Worm (Caenorhabditis elegans) whole organism, L4/young adult: ENCODE data around the gene lys-2.

Source experiments
- W03F9.2 ChIP-seq: fragments of 150-350 bp; optimal IDR thresholded peaks from 2 replicates; lab custom pipeline; 2014; ENCODE audit warnings: missing biosample characterization, missing genetic modification characterization
- dao-5 ChIP-seq: sonication (generic microtip); optimal IDR thresholded peaks from 2 replicates; lab custom pipeline; 2016; ENCODE audit warnings: missing genotype, missing genetic modification characterization, moderate library complexity, missing compliant biosample characterization
- him-1 ChIP-seq: sonication (generic microtip); optimal IDR thresholded peaks from 2 replicates; lab custom pipeline; 2016; ENCODE audit warnings: missing genotype, missing genetic modification reagents, missing genetic modification characterization, missing compliant biosample characterization

The lys-2 gene

ce11 chrV:10289743-10290142 lies 8.5 kb upstream of the lys-2 start, which contains the start of gene B0024.15:
TSS of gene B0024.15 (plus strand) at chrV:10290043.
- TF ChIP-seq him-1 (tag; lab: Kevin White, UChicago) (no peak), W03F9.2 (tag; lab: Kevin White, UChicago) (no peak), dao-5 (tag; lab: Kevin White, UChicago) (no peak)

ce11 chrV:10287260-10287659 lies 6.0 kb upstream of the lys-2 start, which contains the start of gene B0024.3:
TSS of gene B0024.3 (plus strand) at chrV:10287560.
- TF ChIP-seq W03F9.2 (tag; lab: Kevin White, UChicago) (no peak), him-1 (tag; lab: Kevin White, UChicago) (no peak), dao-5 (tag; lab: Kevin White, UChicago) (no peak)

ce11 chrV:10285853-10286252 lies 4.6 kb upstream of the lys-2 start:
- no peak for TF ChIP-seq W03F9.2 (tag; lab: Kevin White, UChicago)

ce11 chrV:10283444-10283843 lies 2.2 kb upstream of the lys-2 start, which contains the start of gene lys-3:
TSS of gene lys-3 (minus strand) at chrV:10283544.
- TF ChIP-seq W03F9.2 (tag; lab: Kevin White, UChicago) (no peak), dao-5 (tag; lab: Kevin White, UChicago) (no peak)

ce11 chrV:10280112-10280511 lies 1.2 kb downstream of the lys-2 start:
- TF ChIP-seq W03F9.2 (tag; lab: Kevin White, UChicago), result no peak
- no peak for TF ChIP-seq dao-5 (tag; lab: Kevin White, UChicago)
- TF ChIP-seq him-1 (tag; lab: Kevin White, UChicago), result no peak

- TF ChIP-seq him-1 (tag; lab: Kevin White, UChicago) (no peak), dao-5 (tag; lab: Kevin White, UChicago) (no peak), W03F9.2 (tag; lab: Kevin White, UChicago) (no peak)
Measured at ce11 chrV:10277579-10277978, 3.7 kb downstream of the lys-2 start, which contains the start of gene lys-1. TSS of gene lys-1 (plus strand) at chrV:10277904.

ce11 chrV:10276038-10276437 lies 5.2 kb downstream of the lys-2 start:
- TF ChIP-seq dao-5 (tag; lab: Kevin White, UChicago), result no peak
- TF ChIP-seq W03F9.2 (tag; lab: Kevin White, UChicago), result no peak
- no peak for TF ChIP-seq him-1 (tag; lab: Kevin White, UChicago)

- TF ChIP-seq W03F9.2 (tag; lab: Kevin White, UChicago), result no peak
- TF ChIP-seq dao-5 (tag; lab: Kevin White, UChicago), result no peak
- TF ChIP-seq him-1 (tag; lab: Kevin White, UChicago), result no peak
Measured at ce11 chrV:10275619-10276018, 5.7 kb downstream of the lys-2 start, which contains the start of gene Y22F5A.11. TSS of gene Y22F5A.11 (minus strand) at chrV:10275646.

ce11 chrV:10273837-10274236 lies 7.4 kb downstream of the lys-2 start:
- TF ChIP-seq dao-5 (tag; lab: Kevin White, UChicago) (no peak), W03F9.2 (tag; lab: Kevin White, UChicago) (no peak), him-1 (tag; lab: Kevin White, UChicago) (peak; percentile 46)

ce11 chrV:10270214-10270613 lies 11.1 kb downstream of the lys-2 start, which contains the start of gene ric-4:
TSS of gene ric-4 (minus strand) at chrV:10270314.
- no peak for TF ChIP-seq him-1 (tag; lab: Kevin White, UChicago)
- TF ChIP-seq dao-5 (tag; lab: Kevin White, UChicago), result no peak
- TF ChIP-seq W03F9.2 (tag; lab: Kevin White, UChicago), result no peak

- no peak for TF ChIP-seq dao-5 (tag; lab: Kevin White, UChicago)
- no peak for TF ChIP-seq W03F9.2 (tag; lab: Kevin White, UChicago)
- no peak for TF ChIP-seq him-1 (tag; lab: Kevin White, UChicago)
Measured at ce11 chrV:10266050-10266449, 15.2 kb downstream of the lys-2 start.

- TF ChIP-seq him-1 (tag; lab: Kevin White, UChicago) (no peak), W03F9.2 (tag; lab: Kevin White, UChicago) (no peak), dao-5 (tag; lab: Kevin White, UChicago) (no peak)
Measured at ce11 chrV:10265019-10265418, 16.3 kb downstream of the lys-2 start.

ce11 chrV:10260460-10260859 lies 20.8 kb downstream of the lys-2 start, which contains the start of gene sri-18:
TSS of gene sri-18 (minus strand) at chrV:10260560.
- TF ChIP-seq dao-5 (tag; lab: Kevin White, UChicago) (no peak), him-1 (tag; lab: Kevin White, UChicago) (peak; percentile 15)

ce11 chrV:10256050-10256449 lies 25.2 kb downstream of the lys-2 start, which contains the start of gene nhr-232:
TSS of gene nhr-232 (plus strand) at chrV:10256170.
- TF ChIP-seq dao-5 (tag; lab: Kevin White, UChicago), result no peak
